Fruit fly (Drosophila melanogaster) whole organism, embryonic: ENCODE data around the gene Sec5.

Source experiments
- Awh ChIP-seq: fragments of 200-800 bp; sonication (Bioruptor generic); IDR thresholded peaks from 2 replicates; pipeline ENCODE4, ENCODE4 v1.3.6; 2022; ENCODE audit warnings: missing biosample characterization, missing genetic modification characterization
- B-H1 ChIP-seq: fragments of 200-800 bp; sonication (Bioruptor generic); IDR thresholded peaks from 3 replicates; pipeline ENCODE4 v1.3.6; 2022; ENCODE audit warnings: missing biosample characterization, missing genetic modification characterization
- CG10431 ChIP-seq: fragments of 200-800 bp; sonication (Bioruptor generic); optimal IDR thresholded peaks from 3 replicates; lab custom pipeline; 2018; ENCODE audit warnings: missing biosample characterization, mild to moderate bottlenecking, missing genetic modification characterization
- CG10543 ChIP-seq: fragments of 200-800 bp; sonication (Bioruptor generic); optimal IDR thresholded peaks from 3 replicates; lab custom pipeline; 2017; ENCODE audit warnings: missing biosample characterization, mild to moderate bottlenecking, missing genetic modification characterization, moderate library complexity
- CG10565 ChIP-seq: fragments of 200-800 bp; sonication (Bioruptor generic); optimal IDR thresholded peaks from 3 replicates; lab custom pipeline; 2016; ENCODE audit warnings: missing biosample characterization, mild to moderate bottlenecking, missing genetic modification characterization
- CG11560 ChIP-seq: fragments of 200-800 bp; sonication (Bioruptor generic); IDR thresholded peaks from 3 replicates; pipeline ENCODE4 v1.3.6; 2022; ENCODE audit warnings: missing biosample characterization, missing genetic modification characterization
- CG12071 ChIP-seq: fragments of 200-800 bp; sonication (Bioruptor generic); optimal IDR thresholded peaks from 3 replicates; lab custom pipeline; 2018; ENCODE audit warnings: missing biosample characterization, mild to moderate bottlenecking, missing genetic modification characterization
- CG14710 ChIP-seq: fragments of 200-800 bp; sonication (Bioruptor generic); optimal IDR thresholded peaks from 3 replicates; lab custom pipeline; 2019; ENCODE audit warnings: missing biosample characterization, mild to moderate bottlenecking, missing genetic modification characterization, moderate library complexity
- CG1529 ChIP-seq: fragments of 200-800 bp; sonication (Bioruptor generic); optimal IDR thresholded peaks from 3 replicates; lab custom pipeline; 2018; ENCODE audit warnings: missing biosample characterization, missing genetic modification characterization
- CG15696 ChIP-seq: fragments of 200-800 bp; sonication (Bioruptor generic); optimal IDR thresholded peaks from 2 replicates; lab custom pipeline; 2019; ENCODE audit warnings: missing biosample characterization, mild to moderate bottlenecking, missing genetic modification characterization, moderate library complexity
- CG16779 ChIP-seq: fragments of 200-800 bp; sonication (Bioruptor generic); IDR thresholded peaks from 2 replicates; pipeline ENCODE4 v1.3.6; 2022; ENCODE audit warnings: missing biosample characterization, missing genetic modification characterization
- CG18262 ChIP-seq: fragments of 200-800 bp; optimal IDR thresholded peaks from 3 replicates; lab custom pipeline; 2019; ENCODE audit warnings: missing biosample characterization, mild to moderate bottlenecking, missing genetic modification characterization, moderate library complexity
- CG2116 ChIP-seq: fragments of 200-800 bp; sonication (Bioruptor generic); optimal IDR thresholded peaks from 3 replicates; lab custom pipeline; 2018; ENCODE audit warnings: missing biosample characterization, mild to moderate bottlenecking, missing genetic modification characterization
- CG2678 ChIP-seq: fragments of 200-800 bp; sonication (Bioruptor generic); optimal IDR thresholded peaks from 3 replicates; lab custom pipeline; 2019; ENCODE audit warnings: missing biosample characterization, mild to moderate bottlenecking, missing genetic modification characterization, moderate library complexity
- CG3995 ChIP-seq: fragments of 200-800 bp; sonication (Bioruptor generic); optimal IDR thresholded peaks from 3 replicates; lab custom pipeline; 2016; ENCODE audit warnings: missing biosample characterization, missing genetic modification characterization
- CG5245 ChIP-seq: fragments of 200-800 bp; sonication (Bioruptor generic); optimal IDR thresholded peaks from 3 replicates; lab custom pipeline; 2016; ENCODE audit warnings: missing biosample characterization, missing genetic modification characterization
- Dek ChIP-seq: fragments of 200-800 bp; sonication (Bioruptor generic); optimal IDR thresholded peaks from 3 replicates; lab custom pipeline; 2019; ENCODE audit warnings: missing biosample characterization, mild to moderate bottlenecking, missing genetic modification characterization, moderate library complexity
- Dip2 ChIP-seq: fragments of 200-800 bp; sonication (Bioruptor generic); IDR thresholded peaks from 2 replicates; pipeline ENCODE4 v1.3.6; 2022; ENCODE audit warnings: missing biosample characterization, missing genetic modification characterization
- Doc2 ChIP-seq: fragments of 200-800 bp; sonication (Bioruptor generic); IDR thresholded peaks from 2 replicates; pipeline ENCODE4 v1.3.6; 2022; ENCODE audit warnings: missing biosample characterization, missing genetic modification characterization
- Fer3 ChIP-seq: fragments of 200-800 bp; sonication (Bioruptor generic); optimal IDR thresholded peaks from 2 replicates; lab custom pipeline; 2018; ENCODE audit warnings: missing biosample characterization, mild to moderate bottlenecking, missing genetic modification characterization, moderate library complexity
- GATAe ChIP-seq: fragments of 200-800 bp; sonication (Bioruptor generic); conservative IDR thresholded peaks from 2 replicates; pipeline ENCODE4 v1.3.6; 2022; ENCODE audit warnings: missing biosample characterization, missing genetic modification characterization
- Lpt ChIP-seq: fragments of >200 bp; optimal IDR thresholded peaks from 2 replicates; lab custom pipeline; 2018; ENCODE audit warnings: missing biosample characterization, missing genetic modification characterization
- Neu2 ChIP-seq: fragments of 200-800 bp; sonication (Bioruptor generic); optimal IDR thresholded peaks from 3 replicates; lab custom pipeline; 2016; ENCODE audit warnings: missing biosample characterization, missing genetic modification characterization, borderline replicate concordance
- Scr ChIP-seq: fragments of 200-800 bp; sonication (Bioruptor generic); IDR thresholded peaks from 2 replicates; pipeline ENCODE4 v1.3.6; 2022; ENCODE audit warnings: missing biosample characterization, missing genetic modification characterization; ENCODE audit not compliant: partially characterized antibody
- Sox102F ChIP-seq: fragments of 200-800 bp; sonication (Bioruptor generic); optimal IDR thresholded peaks from 2 replicates; lab custom pipeline; 2018; ENCODE audit warnings: missing biosample characterization, mild to moderate bottlenecking, missing genetic modification characterization, moderate library complexity
- Spps ChIP-seq: fragments of 200-800 bp; sonication (Bioruptor generic); optimal IDR thresholded peaks from 2 replicates; lab custom pipeline; 2018; ENCODE audit warnings: missing biosample characterization, mild to moderate bottlenecking, missing genetic modification characterization
- ara ChIP-seq: fragments of 200-800 bp; sonication (Bioruptor generic); IDR thresholded peaks from 2 replicates; pipeline ENCODE4 v1.3.6; 2022; ENCODE audit warnings: missing biosample characterization, missing genetic modification characterization
- bsh ChIP-seq, 2 experiments: fragments of 200-800 bp; sonication (Bioruptor generic); optimal IDR thresholded peaks; 2 replicates each; lab custom pipeline; 2017 to 2018; ENCODE audit warnings: mild to moderate bottlenecking in 2 of 2, missing biosample characterization in 2 of 2, missing genetic modification characterization in 2 of 2, moderate library complexity in 1 of 2
- chinmo ChIP-seq: fragments of 200-800 bp; sonication (Bioruptor generic); IDR thresholded peaks from 4 replicates; pipeline ENCODE4 v1.3.6; 2022; ENCODE audit warnings: missing biosample characterization, missing genetic modification characterization; ENCODE audit not compliant: partially characterized antibody
- corto ChIP-seq: fragments of 200-800 bp; sonication (Bioruptor generic); optimal IDR thresholded peaks from 2 replicates; lab custom pipeline; 2016; ENCODE audit warnings: missing biosample characterization, mild to moderate bottlenecking, missing genetic modification characterization, moderate library complexity
- dan ChIP-seq: fragments of 200-800 bp; sonication (Bioruptor generic); IDR thresholded peaks from 2 replicates; pipeline ENCODE4 v1.3.6; 2022; ENCODE audit warnings: missing biosample characterization, missing genetic modification characterization
- dati ChIP-seq: fragments of 200-800 bp; sonication (Bioruptor generic); IDR thresholded peaks from 2 replicates; pipeline ENCODE4 v1.3.6; 2022; ENCODE audit warnings: missing biosample characterization, missing genetic modification characterization
- dmrt99B ChIP-seq: fragments of 200-800 bp; sonication (Bioruptor generic); optimal IDR thresholded peaks from 2 replicates; lab custom pipeline; 2018; ENCODE audit warnings: missing biosample characterization, mild to moderate bottlenecking, missing genetic modification characterization, moderate library complexity
- dpn ChIP-seq, 2 experiments: fragments of 200-800 bp; sonication (Bioruptor generic); optimal IDR thresholded peaks; 3 replicates each; lab custom pipeline; 2016; ENCODE audit warnings: missing biosample characterization in 2 of 2, missing genetic modification characterization in 2 of 2
- her ChIP-seq: fragments of 200-800 bp; sonication (Bioruptor generic); optimal IDR thresholded peaks from 2 replicates; lab custom pipeline; 2016; ENCODE audit warnings: missing biosample characterization, missing genetic modification characterization
- hkb ChIP-seq, 2 experiments: fragments of 200-800 bp in 1 of 2; fragments of >200 bp in 1 of 2; sonication (Bioruptor generic) in 1 of 2; IDR thresholded peaks in 1 of 2; optimal IDR thresholded peaks in 1 of 2; 2 replicates each; pipeline versions ENCODE4 v1.3.6 to Lab custom; 2017 to 2022; ENCODE audit warnings: missing biosample characterization in 1 of 2, missing genetic modification characterization in 1 of 2
- insv ChIP-seq, 2 experiments: fragments of 200-800 bp; sonication (Bioruptor generic); optimal IDR thresholded peaks; 3 replicates each; lab custom pipeline; 2016 to 2018; ENCODE audit warnings: missing biosample characterization in 2 of 2, missing genetic modification characterization in 2 of 2
- jigr1 ChIP-seq: fragments of 200-800 bp; sonication (Bioruptor generic); IDR thresholded peaks from 3 replicates; pipeline ENCODE4 v1.3.6; 2022; ENCODE audit warnings: missing biosample characterization, missing genetic modification characterization
- kay ChIP-seq: fragments of 200-800 bp; sonication (Bioruptor generic); optimal IDR thresholded peaks from 2 replicates; lab custom pipeline; 2016; ENCODE audit warnings: missing biosample characterization, missing genetic modification characterization
- pnt ChIP-seq: fragments of 200-800 bp; sonication (Bioruptor generic); optimal IDR thresholded peaks from 3 replicates; lab custom pipeline; 2016; ENCODE audit warnings: missing biosample characterization, missing genetic modification characterization
- pros ChIP-seq: fragments of 200-800 bp; sonication (Bioruptor generic); optimal IDR thresholded peaks from 3 replicates; lab custom pipeline; 2019; ENCODE audit warnings: missing biosample characterization, mild to moderate bottlenecking, missing genetic modification characterization, moderate library complexity
- shn ChIP-seq: fragments of 200-800 bp; sonication (Bioruptor generic); optimal IDR thresholded peaks from 3 replicates; lab custom pipeline; 2016; ENCODE audit warnings: missing biosample characterization, missing genetic modification characterization
- toy ChIP-seq: fragments of 200-800 bp; sonication (Bioruptor generic); IDR thresholded peaks from 2 replicates; pipeline ENCODE4 v1.3.6; 2022; ENCODE audit warnings: missing biosample characterization, missing genetic modification characterization
- trem ChIP-seq: fragments of 200-800 bp; optimal IDR thresholded peaks from 3 replicates; lab custom pipeline; 2019; ENCODE audit warnings: missing biosample characterization, mild to moderate bottlenecking, missing genetic modification characterization, moderate library complexity
- vvl ChIP-seq: fragments of 200-800 bp; sonication (Bioruptor generic); IDR thresholded peaks from 2 replicates; pipeline ENCODE4 v1.3.6; 2022; ENCODE audit warnings: missing biosample characterization, missing genetic modification characterization
- zen2 ChIP-seq: fragments of 200-800 bp; sonication (Bioruptor generic); IDR thresholded peaks from 3 replicates; pipeline ENCODE4 v1.3.6; 2022; ENCODE audit warnings: missing biosample characterization, missing genetic modification characterization; ENCODE audit not compliant: partially characterized antibody

Gene Sec5

dm6 chr2L:3417613-3418012 lies 39.5 kb upstream of the Sec5 start (continued):
- TF ChIP-seq CG11560 (tag; lab: Robert Waterston, UW), result no peak
- TF ChIP-seq CG14710 (tag; lab: Kevin White, UChicago), result no peak
- TF ChIP-seq dan (GFP tag; lab: Robert Waterston, UW), result no peak
- no peak for TF ChIP-seq CG16779 (GFP tag; lab: Robert Waterston, UW)
- TF ChIP-seq shn (GFP tag; lab: Kevin White, UChicago), result no peak
- no peak for TF ChIP-seq CG18262 (tag; lab: Kevin White, UChicago)
- no peak for TF ChIP-seq pnt (GFP tag; lab: Kevin White, UChicago)
- TF ChIP-seq vvl (GFP tag; lab: Robert Waterston, UW), result peak; percentile 44
- TF ChIP-seq insv (GFP tag; optimal IDR thresholded peaks at IDR 0.05; lab: Kevin White, UChicago), result no peak
- TF ChIP-seq bsh (GFP tag; optimal IDR thresholded peaks at IDR 0.05; lab: Kevin White, UChicago), result no peak
- TF ChIP-seq Dip2, result no peak
- no peak for TF ChIP-seq CG5245 (GFP tag; lab: Kevin White, UChicago)
- TF ChIP-seq zen2 (GFP tag; lab: Robert Waterston, UW), result no peak
- no peak for TF ChIP-seq B-H1 (GFP tag; lab: Robert Waterston, UW)
- TF ChIP-seq hkb (optimal IDR thresholded peaks at IDR 0.05; lab: Kevin White, UChicago), result no peak
- no peak for TF ChIP-seq hkb (GFP tag; IDR thresholded peaks at IDR 0.05; lab: Robert Waterston, UW)
- no peak for TF ChIP-seq Fer3 (tag; lab: Kevin White, UChicago)
- TF ChIP-seq CG3995 (GFP tag; lab: Kevin White, UChicago), result no peak
- no peak for TF ChIP-seq jigr1
- peak; percentile 29; the same call in 1 of the 2 replicates for TF ChIP-seq Awh
- TF ChIP-seq chinmo, result 0 out of 4 replicates have a peak, but pooled peaks have one; percentile 33
- TF ChIP-seq dpn (GFP tag; optimal IDR thresholded peaks at IDR 0.05; lab: Kevin White, UChicago), result no peak
- no peak for TF ChIP-seq Doc2 (GFP tag; lab: Robert Waterston, UW)
- TF ChIP-seq Dek (tag; lab: Kevin White, UChicago), result no peak
- TF ChIP-seq ara (GFP tag; lab: Robert Waterston, UW), result no peak
- TF ChIP-seq dmrt99B, result no peak
- no peak for TF ChIP-seq CG1529
- TF ChIP-seq Lpt (GFP tag; lab: Kevin White, UChicago), result no peak
- TF ChIP-seq CG2116 (GFP tag; lab: Kevin White, UChicago), result no peak
- TF ChIP-seq CG2678, result no peak
- no peak for TF ChIP-seq corto (GFP tag; lab: Kevin White, UChicago)
- TF ChIP-seq Sox102F (GFP tag; lab: Kevin White, UChicago), result no peak
- no peak for TF ChIP-seq dati (GFP tag; lab: Robert Waterston, UW)
- no peak for TF ChIP-seq Neu2
- no peak for TF ChIP-seq CG15696 (tag; lab: Kevin White, UChicago)
- TF ChIP-seq kay, result no peak
- no peak for TF ChIP-seq toy
- no peak for TF ChIP-seq CG12071
- no peak for TF ChIP-seq her (GFP tag; lab: Kevin White, UChicago)
- no peak for TF ChIP-seq CG10565 (GFP tag; lab: Kevin White, UChicago)
- no peak for TF ChIP-seq Spps (tag; lab: Kevin White, UChicago)
- no peak for TF ChIP-seq CG10431 (GFP tag; lab: Kevin White, UChicago)
- TF ChIP-seq pros (GFP tag; lab: Kevin White, UChicago), result peak; percentile 76
- no peak for TF ChIP-seq CG10543 (GFP tag; lab: Kevin White, UChicago)
- TF ChIP-seq GATAe (GFP tag; lab: Robert Waterston, UW), result no peak
- no peak for TF ChIP-seq Scr (GFP tag; lab: Robert Waterston, UW)
- TF ChIP-seq trem (tag; lab: Kevin White, UChicago), result no peak
- TF ChIP-seq, all 482 proteins: peak for 11
